Fruit fly (Drosophila melanogaster): ENCODE data around the gene Arl1.

Arl1 gene

dm6 chr3L:15967588-15968500 is 15.1 kb upstream of the Arl1 start, which contains the start of the genes Brr2 and CG10516 (continued):
- TF ChIP-seq wor (GFP tag; IDR thresholded peaks at IDR 0.05) (no peak), sna (GFP tag; IDR thresholded peaks at IDR 0.05; ENCODE audit: partially characterized antibody) (0 out of 2 replicates have a peak, but pooled peaks have one; percentile 32), wdn (GFP tag; IDR thresholded peaks at IDR 0.05) (no peak), danr (GFP tag; IDR thresholded peaks at IDR 0.05) (no peak), CG15514 (GFP tag; optimal IDR thresholded peaks at IDR 0.05) (peak; percentile 70), CG4730 (GFP tag; IDR thresholded peaks at IDR 0.05) (no peak), CG3726 (GFP tag; IDR thresholded peaks at IDR 0.05) (no peak), D19B (GFP tag; optimal IDR thresholded peaks at IDR 0.05) (no peak), jigr1 (GFP tag; IDR thresholded peaks at IDR 0.05) (no peak), CG6791 (GFP tag; IDR thresholded peaks at IDR 0.05; ENCODE audit: partially characterized antibody) (peak; percentile 12; the same call in 1 of the 3 replicates), cas (GFP tag; IDR thresholded peaks at IDR 0.05) (no peak), wek (GFP tag; optimal IDR thresholded peaks at IDR 0.05) (no peak), Sox100B (GFP tag; optimal IDR thresholded peaks at IDR 0.05) (no peak), stwl (tag; optimal IDR thresholded peaks at IDR 0.05) (peak; percentile 60), esg (GFP tag; conservative IDR thresholded peaks at IDR 0.05) (no peak), exex (tag; optimal IDR thresholded peaks at IDR 0.05) (no peak), CG10543 (GFP tag; optimal IDR thresholded peaks at IDR 0.05) (peak; percentile 36), CG34422 (GFP tag; IDR thresholded peaks at IDR 0.05) (no peak), ato (GFP tag; IDR thresholded peaks at IDR 0.05; ENCODE audit: partially characterized antibody) (no peak), NC2β (GFP tag; optimal IDR thresholded peaks at IDR 0.05) (no peak), CG9932 (GFP tag; IDR thresholded peaks at IDR 0.05) (no peak; the same call in 1 of the 2 replicates), CG18764 (GFP tag; optimal IDR thresholded peaks at IDR 0.05) (no peak), Oli (tag; optimal IDR thresholded peaks at IDR 0.05) (no peak), CG6854 (GFP tag; optimal IDR thresholded peaks at IDR 0.05) (no peak), BEAF-32 (GFP tag; optimal IDR thresholded peaks at IDR 0.05) (peak; percentile 68), dimm (GFP tag; IDR thresholded peaks at IDR 0.05) (no peak), Sox102F (GFP tag; optimal IDR thresholded peaks at IDR 0.05) (no peak), Ada2b (GFP tag; IDR thresholded peaks at IDR 0.05) (no peak), CG9797 (GFP tag; optimal IDR thresholded peaks at IDR 0.05) (peak; percentile 94), Adf1 (GFP tag; IDR thresholded peaks at IDR 0.05) (peak; percentile 97), zf30C (GFP tag; optimal IDR thresholded peaks at IDR 0.05) (no peak), pum (GFP tag; optimal IDR thresholded peaks at IDR 0.05) (peak; percentile 11), al (GFP tag; IDR thresholded peaks at IDR 0.05) (no peak), Eip74EF (GFP tag; optimal IDR thresholded peaks at IDR 0.05) (no peak), chm (GFP tag; IDR thresholded peaks at IDR 0.05) (no peak), gt (GFP tag; IDR thresholded peaks at IDR 0.05) (no peak), sens-2 (GFP tag; IDR thresholded peaks at IDR 0.05) (no peak), bowl (GFP tag; IDR thresholded peaks at IDR 0.05) (no peak), CG11247 (GFP tag; IDR thresholded peaks at IDR 0.05) (no peak), tin (GFP tag; optimal IDR thresholded peaks at IDR 0.05) (peak; percentile 13), Mrtf (GFP tag; IDR thresholded peaks at IDR 0.05) (no peak), tna (GFP tag; IDR thresholded peaks at IDR 0.05; ENCODE audit: partially characterized antibody) (0 out of 2 replicates have a peak, but pooled peaks have one; percentile 13), CG12071 (GFP tag; optimal IDR thresholded peaks at IDR 0.05) (no peak), Pdp1 (GFP tag; optimal IDR thresholded peaks at IDR 0.05) (peak; percentile 6 to 8), CG7786 (GFP tag; optimal IDR thresholded peaks at IDR 0.05) (peak; percentile 7), org-1 (GFP tag; optimal IDR thresholded peaks at IDR 0.05) (no peak), dysf (GFP tag; IDR thresholded peaks at IDR 0.05) (no peak), CG14860 (GFP tag; IDR thresholded peaks at IDR 0.05; ENCODE audit: partially characterized antibody) (no peak), CG3163 (GFP tag; optimal IDR thresholded peaks at IDR 0.05) (no peak)
